Worm (Caenorhabditis elegans): ENCODE measurements around the gene C36E8.6.

ce11 chrIII:3976992-3977391, 10.9 kb upstream of the C36E8.6 start:
- TF ChIP-seq eyg-1 (tag; optimal IDR thresholded peaks at IDR 0.05) (no peak), ceh-6 (GFP tag; optimal IDR thresholded peaks at IDR 0.05) (no peak), ceh-9 (tag; optimal IDR thresholded peaks at IDR 0.05) (no peak), Y22D7AL.16 (tag; optimal IDR thresholded peaks at IDR 0.05) (no peak), fkh-10 (GFP tag; optimal IDR thresholded peaks at IDR 0.05) (no peak)
